Worm (Caenorhabditis elegans) whole organism, late embryonic: ENCODE results near the gene lact-2.

Source experiments
- C08G9.2 ChIP-seq: sonication (generic microtip); optimal IDR thresholded peaks from 2 replicates; lab custom pipeline; 2016; ENCODE audit warnings: mild to moderate bottlenecking, missing genetic modification characterization, moderate library complexity, missing compliant biosample characterization
- C38D4.7 ChIP-seq: fragments of 200-800 bp; sonication (Bioruptor generic); optimal IDR thresholded peaks from 2 replicates; lab custom pipeline; 2018; ENCODE audit warnings: mild to moderate bottlenecking, missing genetic modification characterization, moderate library complexity, missing compliant biosample characterization
- K02D7.2 ChIP-seq: sonication (generic microtip); optimal IDR thresholded peaks from 2 replicates; lab custom pipeline; 2017; ENCODE audit warnings: mild to moderate bottlenecking, missing genetic modification characterization, missing compliant biosample characterization
- K09A11.1 ChIP-seq: sonication (generic microtip); optimal IDR thresholded peaks from 2 replicates; lab custom pipeline; 2017; ENCODE audit warnings: antibody characterized with exemption, mild to moderate bottlenecking, missing genetic modification characterization, missing compliant biosample characterization; ENCODE audit not compliant: insufficient read depth
- T23F11.4 ChIP-seq: fragments of 200-800 bp; sonication (Bioruptor generic); optimal IDR thresholded peaks from 2 replicates; lab custom pipeline; 2018; ENCODE audit warnings: mild to moderate bottlenecking, missing genetic modification characterization, missing compliant biosample characterization
- Y22D7AL.16 ChIP-seq: sonication (generic microtip); optimal IDR thresholded peaks from 2 replicates; lab custom pipeline; 2016; ENCODE audit warnings: missing genetic modification characterization, missing compliant biosample characterization
- ahr-1 ChIP-seq: sonication (generic microtip); optimal IDR thresholded peaks from 2 replicates; lab custom pipeline; 2016; ENCODE audit warnings: missing genetic modification characterization, missing compliant biosample characterization
- ceh-18 ChIP-seq: sonication (generic microtip); optimal IDR thresholded peaks from 2 replicates; lab custom pipeline; 2016; ENCODE audit warnings: missing genetic modification characterization, missing compliant biosample characterization
- ceh-19 ChIP-seq: fragments of 200-800 bp; sonication (Bioruptor generic); optimal IDR thresholded peaks from 2 replicates; lab custom pipeline; 2018; ENCODE audit warnings: mild to moderate bottlenecking, missing genetic modification characterization, missing compliant biosample characterization
- ceh-2 ChIP-seq: sonication (generic microtip); optimal IDR thresholded peaks from 2 replicates; lab custom pipeline; 2016; ENCODE audit warnings: missing genotype, missing genetic modification characterization, missing compliant biosample characterization
- ceh-22 ChIP-seq: sonication (generic microtip); optimal IDR thresholded peaks from 2 replicates; lab custom pipeline; 2017; ENCODE audit warnings: missing biosample characterization, missing genetic modification characterization
- ceh-45 ChIP-seq: fragments of 200-800 bp; sonication (Bioruptor generic); IDR thresholded peaks from 2 replicates; pipeline ENCODE4 v1.3.6; 2022; ENCODE audit warnings: missing genetic modification reagents, missing genetic modification characterization, missing compliant biosample characterization
- ceh-48 ChIP-seq: sonication (generic microtip); optimal IDR thresholded peaks from 2 replicates; lab custom pipeline; 2016; ENCODE audit warnings: missing genetic modification characterization, inconsistent platforms, missing compliant biosample characterization
- ceh-6 ChIP-seq: fragments of 200-800 bp; sonication (Bioruptor generic); optimal IDR thresholded peaks from 2 replicates; lab custom pipeline; 2018; ENCODE audit warnings: mild to moderate bottlenecking, missing genetic modification characterization, missing compliant biosample characterization
- dmd-4 ChIP-seq: sonication (generic microtip); optimal IDR thresholded peaks from 2 replicates; lab custom pipeline; 2016; ENCODE audit warnings: borderline replicate concordance, missing genetic modification characterization, missing compliant biosample characterization
- elt-2 ChIP-seq: sonication (generic microtip); optimal IDR thresholded peaks from 2 replicates; lab custom pipeline; 2016; ENCODE audit warnings: missing genetic modification reagents, missing genetic modification characterization, missing compliant biosample characterization
- elt-4 ChIP-seq: sonication (generic microtip); optimal IDR thresholded peaks from 2 replicates; lab custom pipeline; 2016; ENCODE audit warnings: missing genetic modification characterization, missing compliant biosample characterization
- fax-1 ChIP-seq: sonication (generic microtip); optimal IDR thresholded peaks from 2 replicates; lab custom pipeline; 2016; ENCODE audit warnings: missing genotype, missing genetic modification characterization, missing compliant biosample characterization
- fkh-10 ChIP-seq: fragments of 150-350 bp; optimal IDR thresholded peaks from 2 replicates; lab custom pipeline; 2014; ENCODE audit warnings: missing biosample characterization, missing genetic modification reagents, missing genetic modification characterization
- fkh-6 ChIP-seq: sonication (generic microtip); optimal IDR thresholded peaks from 2 replicates; lab custom pipeline; 2016; ENCODE audit warnings: missing genetic modification characterization, missing compliant biosample characterization
- gmeb-2 ChIP-seq: sonication (generic microtip); optimal IDR thresholded peaks from 2 replicates; lab custom pipeline; 2016; ENCODE audit warnings: missing genetic modification characterization, inconsistent platforms, missing compliant biosample characterization
- hlh-13 ChIP-seq: fragments of 200-800 bp; sonication (Bioruptor generic); optimal IDR thresholded peaks from 2 replicates; lab custom pipeline; 2018; ENCODE audit warnings: mild to moderate bottlenecking, missing genetic modification characterization, missing compliant biosample characterization
- hlh-6 ChIP-seq: sonication (generic microtip); optimal IDR thresholded peaks from 2 replicates; lab custom pipeline; 2016; ENCODE audit warnings: missing genotype, missing genetic modification characterization, missing compliant biosample characterization
- hlh-8 ChIP-seq: sonication (generic microtip); optimal IDR thresholded peaks from 2 replicates; lab custom pipeline; 2016; ENCODE audit warnings: missing genotype, missing genetic modification characterization, missing compliant biosample characterization
- lim-6 ChIP-seq: sonication (generic microtip); optimal IDR thresholded peaks from 2 replicates; lab custom pipeline; 2016; ENCODE audit warnings: missing genetic modification characterization, missing compliant biosample characterization
- lin-11 ChIP-seq: fragments of 200-800 bp; sonication (Bioruptor generic); optimal IDR thresholded peaks from 2 replicates; lab custom pipeline; 2018; ENCODE audit warnings: mild to moderate bottlenecking, missing genetic modification characterization, missing compliant biosample characterization
- npax-4 ChIP-seq: sonication (generic microtip); optimal IDR thresholded peaks from 2 replicates; lab custom pipeline; 2016; ENCODE audit warnings: missing genetic modification characterization, missing compliant biosample characterization
- odd-2 ChIP-seq: sonication (generic microtip); optimal IDR thresholded peaks from 2 replicates; lab custom pipeline; 2017; ENCODE audit warnings: antibody characterized with exemption, mild to moderate bottlenecking, missing genetic modification characterization, missing compliant biosample characterization
- pag-3 ChIP-seq: sonication (generic microtip); optimal IDR thresholded peaks from 2 replicates; lab custom pipeline; 2016; ENCODE audit warnings: missing compliant biosample characterization, missing genetic modification characterization, borderline replicate concordance
- pha-4 ChIP-seq: fragments of 150-350 bp; optimal IDR thresholded peaks from 2 replicates; lab custom pipeline; 2018; ENCODE audit warnings: missing biosample characterization, missing genetic modification reagents, missing genetic modification characterization
- ref-2 ChIP-seq: sonication (generic microtip); optimal IDR thresholded peaks from 2 replicates; lab custom pipeline; 2016; ENCODE audit warnings: missing genetic modification characterization, missing compliant biosample characterization
- rnt-1 ChIP-seq: sonication (generic microtip); optimal IDR thresholded peaks from 2 replicates; lab custom pipeline; 2016; ENCODE audit warnings: missing genetic modification characterization, missing compliant biosample characterization
- sdc-2 ChIP-seq: sonication (generic microtip); optimal IDR thresholded peaks from 2 replicates; lab custom pipeline; 2016; ENCODE audit warnings: missing genotype, missing genetic modification characterization, missing compliant biosample characterization
- sox-2 ChIP-seq: fragments of 200-800 bp; sonication (Bioruptor generic); IDR thresholded peaks from 2 replicates; pipeline ENCODE4 v1.3.6; 2022; ENCODE audit warnings: missing genetic modification reagents, missing genetic modification characterization, missing compliant biosample characterization
- tbx-2 ChIP-seq: sonication (generic microtip); optimal IDR thresholded peaks from 2 replicates; lab custom pipeline; 2016; ENCODE audit warnings: missing genetic modification characterization, missing compliant biosample characterization
- unc-3 ChIP-seq, 2 experiments: fragments of 200-800 bp in 1 of 2; sonication (Bioruptor generic) in 1 of 2; sonication (generic microtip) in 1 of 2; conservative IDR thresholded peaks in 1 of 2; optimal IDR thresholded peaks in 1 of 2; 2 replicates each; pipeline versions ENCODE4 v1.3.6 to Lab custom; 2016 to 2022; ENCODE audit warnings: missing compliant biosample characterization in 2 of 2, missing genetic modification characterization in 2 of 2, missing genetic modification reagents in 1 of 2
- unc-42 ChIP-seq: sonication (generic microtip); optimal IDR thresholded peaks from 2 replicates; lab custom pipeline; 2016; ENCODE audit warnings: missing genotype, missing genetic modification characterization, missing compliant biosample characterization
- zip-5 ChIP-seq: sonication (generic microtip); optimal IDR thresholded peaks from 2 replicates; lab custom pipeline; 2016; ENCODE audit warnings: missing genetic modification characterization, missing compliant biosample characterization
- ztf-16 ChIP-seq: sonication (generic microtip); optimal IDR thresholded peaks from 2 replicates; lab custom pipeline; 2017; ENCODE audit warnings: missing genetic modification characterization, missing compliant biosample characterization

The lact-2 gene

ce11 chrII:10075794-10076193 lies 18.9 kb upstream of the lact-2 start:
- TF ChIP-seq hlh-13 = no peak
- no peak for TF ChIP-seq npax-4 (tag; lab: Kevin White, UChicago)
- TF ChIP-seq sox-2 (GFP tag; lab: Robert Waterston, UW) = no peak
- TF ChIP-seq pha-4 (tag; lab: Kevin White, UChicago) = no peak
- TF ChIP-seq C08G9.2 (tag; lab: Kevin White, UChicago) = no peak
- peak; percentile 9 for TF ChIP-seq elt-2 (tag; lab: Kevin White, UChicago)
- no peak for TF ChIP-seq K09A11.1 (tag; lab: Kevin White, UChicago)
- TF ChIP-seq ceh-2 = no peak
- TF ChIP-seq fax-1 (tag; lab: Kevin White, UChicago) = no peak
- no peak for TF ChIP-seq ceh-48 (tag; lab: Kevin White, UChicago)
- no peak for TF ChIP-seq lin-11 (tag; lab: Kevin White, UChicago)
- TF ChIP-seq pag-3 (tag; lab: Kevin White, UChicago) = no peak
- TF ChIP-seq ahr-1 (tag; lab: Kevin White, UChicago) = no peak
- TF ChIP-seq ref-2 (tag; lab: Kevin White, UChicago) = peak; percentile 4
- TF ChIP-seq tbx-2 = peak; percentile 36
- TF ChIP-seq ceh-6 (GFP tag; lab: Kevin White, UChicago) = no peak
- no peak for TF ChIP-seq T23F11.4 (GFP tag; lab: Kevin White, UChicago)
- no peak for TF ChIP-seq unc-3 (GFP tag; conservative IDR thresholded peaks at IDR 0.05; lab: Robert Waterston, UW)
- no peak for TF ChIP-seq unc-3 (tag; optimal IDR thresholded peaks at IDR 0.05; lab: Kevin White, UChicago)

ce11 chrII:10084482-10084881 lies 10.2 kb upstream of the lact-2 start:
- TF ChIP-seq zip-5 (tag; lab: Kevin White, UChicago) (no peak), pag-3 (tag; lab: Kevin White, UChicago) (no peak), pha-4 (tag; lab: Kevin White, UChicago) (no peak), unc-42 (tag; lab: Kevin White, UChicago) (peak; percentile 79)

- TF ChIP-seq Y22D7AL.16 (tag; lab: Kevin White, UChicago) (no peak), gmeb-2 (tag; lab: Kevin White, UChicago) (no peak), ztf-16 (tag; lab: Kevin White, UChicago) (no peak)
These were observed 1.6 kb upstream of the lact-2 start for ce11 chrII:10093120-10093519.

- TF ChIP-seq fkh-10 (no peak), odd-2 (tag; lab: Kevin White, UChicago) (no peak), ahr-1 (tag; lab: Kevin White, UChicago) (no peak), T23F11.4 (GFP tag; lab: Kevin White, UChicago) (no peak), elt-2 (tag; lab: Kevin White, UChicago) (peak; percentile 74)
These were observed 551 bp downstream of the lact-2 start for ce11 chrII:10095224-10095623.

- TF ChIP-seq ceh-2 = no peak
- TF ChIP-seq unc-3 (GFP tag; conservative IDR thresholded peaks at IDR 0.05; lab: Robert Waterston, UW) = no peak
- no peak for TF ChIP-seq unc-3 (tag; optimal IDR thresholded peaks at IDR 0.05; lab: Kevin White, UChicago)
- no peak for TF ChIP-seq pha-4 (tag; lab: Kevin White, UChicago)
- no peak for TF ChIP-seq gmeb-2 (tag; lab: Kevin White, UChicago)
- TF ChIP-seq sdc-2 = no peak
- no peak for TF ChIP-seq tbx-2
- TF ChIP-seq elt-4 = no peak
- no peak for TF ChIP-seq dmd-4
- no peak for TF ChIP-seq Y22D7AL.16 (tag; lab: Kevin White, UChicago)
- no peak for TF ChIP-seq lim-6
- TF ChIP-seq rnt-1 (tag; lab: Kevin White, UChicago) = no peak
- TF ChIP-seq ceh-18 (tag; lab: Kevin White, UChicago) = no peak
These were observed 3.8 kb downstream of the lact-2 start for ce11 chrII:10098428-10098827.

- TF ChIP-seq ahr-1 (tag; lab: Kevin White, UChicago) = no peak
- TF ChIP-seq odd-2 (tag; lab: Kevin White, UChicago) = no peak
- TF ChIP-seq unc-42 (tag; lab: Kevin White, UChicago) = no peak
- TF ChIP-seq unc-3 (GFP tag; conservative IDR thresholded peaks at IDR 0.05; lab: Robert Waterston, UW) = no peak
- no peak for TF ChIP-seq unc-3 (tag; optimal IDR thresholded peaks at IDR 0.05; lab: Kevin White, UChicago)
- TF ChIP-seq fkh-6 (tag; lab: Kevin White, UChicago) = no peak
- no peak for TF ChIP-seq hlh-8 (tag; lab: Kevin White, UChicago)
- TF ChIP-seq ceh-48 (tag; lab: Kevin White, UChicago) = no peak
- TF ChIP-seq ceh-45 (GFP tag; lab: Robert Waterston, UW) = no peak
- TF ChIP-seq Y22D7AL.16 (tag; lab: Kevin White, UChicago) = no peak
- no peak for TF ChIP-seq K09A11.1 (tag; lab: Kevin White, UChicago)
- no peak for TF ChIP-seq hlh-6 (tag; lab: Kevin White, UChicago)
- TF ChIP-seq T23F11.4 (GFP tag; lab: Kevin White, UChicago) = no peak
- TF ChIP-seq rnt-1 (tag; lab: Kevin White, UChicago) = no peak
- TF ChIP-seq C38D4.7 (GFP tag; lab: Kevin White, UChicago) = no peak
- TF ChIP-seq sox-2 (GFP tag; lab: Robert Waterston, UW) = no peak
- no peak for TF ChIP-seq K02D7.2 (tag; lab: Kevin White, UChicago)
- no peak for TF ChIP-seq ceh-19 (GFP tag; lab: Kevin White, UChicago)
- TF ChIP-seq elt-2 (tag; lab: Kevin White, UChicago) = no peak
- TF ChIP-seq ceh-22 = no peak
These were observed 4.4 kb downstream of the lact-2 start for ce11 chrII:10099072-10099471.
